Worm (Caenorhabditis elegans): ENCODE data around the gene C30H6.9.

- TF ChIP-seq nhr-76 (tag; optimal IDR thresholded peaks at IDR 0.05) (no peak), egl-27 (tag; optimal IDR thresholded peaks at IDR 0.05) (no peak), unc-39 (tag; optimal IDR thresholded peaks at IDR 0.05) (no peak), nhr-11 (tag; optimal IDR thresholded peaks at IDR 0.05) (no peak), jun-1 (tag; optimal IDR thresholded peaks at IDR 0.05) (no peak), pqm-1 (tag; optimal IDR thresholded peaks at IDR 0.05) (no peak), ceh-82 (tag; optimal IDR thresholded peaks at IDR 0.05) (no peak), snpc-4 (tag; optimal IDR thresholded peaks at IDR 0.05) (no peak), ama-1 (optimal IDR thresholded peaks at IDR 0.05) (no peak)
These were observed 33.4 kb upstream of the C30H6.9 start for ce11 chrIV:17413343-17413742.

Data from whole organism, L3 larva.